Worm (Caenorhabditis elegans) whole organism, midembryonic: ENCODE data around the gene chil-17.

ENCODE experiments used
- T22C8.4 ChIP-seq: fragments of 200-800 bp; sonication (Bioruptor generic); IDR thresholded peaks from 2 replicates; pipeline ENCODE4 v1.3.6; 2022; ENCODE audit warnings: missing genetic modification characterization, missing compliant biosample characterization
- cog-1 ChIP-seq: sonication (generic microtip); optimal IDR thresholded peaks from 2 replicates; lab custom pipeline; 2016; ENCODE audit warnings: missing genetic modification characterization, missing compliant biosample characterization
- flt-1 ChIP-seq: fragments of 200-800 bp; sonication (Bioruptor generic); IDR thresholded peaks from 2 replicates; pipeline ENCODE4 v1.3.6; 2022; ENCODE audit warnings: missing genetic modification characterization, missing compliant biosample characterization
- klf-2 ChIP-seq: fragments of 200-800 bp; sonication (Bioruptor generic); conservative IDR thresholded peaks from 2 replicates; pipeline ENCODE4 v1.3.6; 2022; ENCODE audit warnings: missing genetic modification reagents, missing genetic modification characterization, missing compliant biosample characterization
- med-1 ChIP-seq: sonication (generic microtip); optimal IDR thresholded peaks from 2 replicates; lab custom pipeline; 2017; ENCODE audit warnings: missing genetic modification characterization, mild to moderate bottlenecking, missing compliant biosample characterization, antibody characterized with exemption, missing genetic modification reagents; ENCODE audit not compliant: insufficient read depth
- ref-1 ChIP-seq: fragments of 200-800 bp; sonication (Bioruptor generic); conservative IDR thresholded peaks from 2 replicates; pipeline ENCODE4 v1.3.6; 2022; ENCODE audit warnings: missing genetic modification reagents, missing genetic modification characterization, missing compliant biosample characterization
- tab-1 ChIP-seq: fragments of 200-800 bp; sonication (Bioruptor generic); IDR thresholded peaks from 2 replicates; pipeline ENCODE4 v1.3.6; 2022; ENCODE audit warnings: missing genetic modification characterization, missing compliant biosample characterization
- ztf-23 ChIP-seq: fragments of 200-800 bp; sonication (Bioruptor generic); IDR thresholded peaks from 2 replicates; pipeline ENCODE4 v1.3.6; 2022; ENCODE audit warnings: missing genetic modification reagents, missing genetic modification characterization, missing compliant biosample characterization
- ztf-29 ChIP-seq: fragments of 200-800 bp; sonication (Bioruptor generic); IDR thresholded peaks from 2 replicates; pipeline ENCODE4 v1.3.6; 2022; ENCODE audit warnings: missing genetic modification reagents, missing genetic modification characterization, missing compliant biosample characterization

Gene chil-17

DNA sequence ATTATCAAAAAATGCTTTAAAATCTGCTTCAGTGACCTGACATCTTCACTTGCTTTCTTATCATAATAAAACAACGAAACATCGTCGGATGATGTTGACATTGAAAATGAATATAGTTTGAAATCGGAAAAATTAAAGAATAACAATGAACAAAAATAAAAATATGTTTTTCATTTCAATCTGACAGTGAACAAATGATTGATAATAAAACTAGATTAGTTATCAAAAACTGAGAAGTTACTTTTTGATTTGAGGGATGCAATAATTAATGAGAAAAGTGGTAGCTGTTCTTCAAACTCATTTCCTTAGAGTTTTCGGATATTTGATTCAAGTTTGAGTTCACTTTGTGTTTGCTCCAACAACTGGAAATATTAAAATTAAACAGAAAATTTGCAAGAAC is 3.6 kb upstream of the chil-17 start, which contains the start of gene chil-15:
TSS of gene chil-15 (minus strand) at position 101 of the 400 bp plus-strand sequence.
- TF ChIP-seq med-1 (no peak), ztf-29 (no peak), tab-1 (no peak), flt-1 (GFP tag; lab: Robert Waterston, UW) (no peak), klf-2 (GFP tag; lab: Robert Waterston, UW) (no peak), cog-1 (tag; lab: Kevin White, UChicago) (no peak), ztf-23 (no peak), T22C8.4 (GFP tag; lab: Robert Waterston, UW) (no peak), ref-1 (GFP tag; lab: Robert Waterston, UW) (no peak)

DNA sequence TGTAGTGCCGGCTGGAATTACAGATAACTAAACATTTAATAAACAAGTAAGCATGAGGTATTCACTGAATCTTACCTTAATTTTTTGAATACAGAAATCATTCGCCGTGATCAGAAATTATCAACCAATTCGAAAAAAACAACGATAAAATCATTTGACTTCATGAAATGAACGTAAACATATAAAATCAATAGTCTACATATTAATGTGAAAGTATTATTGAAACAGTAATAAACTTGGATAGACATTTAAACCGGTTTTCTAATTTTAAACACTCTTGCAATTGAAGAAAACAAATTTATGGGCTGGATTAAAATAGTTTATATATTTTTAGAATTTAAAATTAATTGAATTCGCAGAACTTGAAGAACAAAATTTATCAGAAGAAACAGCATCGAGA is 1.9 kb upstream of the chil-17 start, which contains the start of gene chil-16:
TSS of gene chil-16 (minus strand) at position 101 of the 400 bp plus-strand sequence.
- TF ChIP-seq cog-1 (tag; lab: Kevin White, UChicago) (no peak), ref-1 (GFP tag; lab: Robert Waterston, UW) (no peak), flt-1 (GFP tag; lab: Robert Waterston, UW) (no peak), tab-1 (no peak), ztf-29 (no peak), ztf-23 (no peak), med-1 (no peak), klf-2 (GFP tag; lab: Robert Waterston, UW) (no peak), T22C8.4 (GFP tag; lab: Robert Waterston, UW) (no peak)

DNA sequence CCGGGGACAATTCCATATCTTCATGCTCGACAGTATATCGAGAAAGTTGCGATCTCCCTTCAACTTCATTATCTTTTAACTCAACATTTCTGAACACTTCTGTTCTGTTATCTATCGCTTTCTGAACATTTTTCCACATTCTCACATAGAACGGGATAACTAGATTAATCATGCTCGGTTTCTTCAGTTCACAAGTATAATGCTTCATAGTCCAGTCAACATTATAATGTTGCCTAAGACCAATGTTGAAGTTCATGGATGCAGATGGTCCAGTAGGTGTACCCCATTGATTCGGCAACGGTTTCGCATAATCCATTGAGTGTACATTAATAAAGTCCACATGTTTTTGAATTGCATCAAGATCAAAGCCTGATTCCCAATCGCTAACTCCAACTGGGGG is 1.1 kb downstream of the chil-17 start:
- TF ChIP-seq tab-1 (no peak), T22C8.4 (GFP tag; lab: Robert Waterston, UW) (no peak), ztf-29 (no peak), klf-2 (GFP tag; lab: Robert Waterston, UW) (no peak), cog-1 (tag; lab: Kevin White, UChicago) (no peak), ref-1 (GFP tag; lab: Robert Waterston, UW) (no peak), ztf-23 (no peak), flt-1 (GFP tag; lab: Robert Waterston, UW) (no peak), med-1 (no peak)

DNA sequence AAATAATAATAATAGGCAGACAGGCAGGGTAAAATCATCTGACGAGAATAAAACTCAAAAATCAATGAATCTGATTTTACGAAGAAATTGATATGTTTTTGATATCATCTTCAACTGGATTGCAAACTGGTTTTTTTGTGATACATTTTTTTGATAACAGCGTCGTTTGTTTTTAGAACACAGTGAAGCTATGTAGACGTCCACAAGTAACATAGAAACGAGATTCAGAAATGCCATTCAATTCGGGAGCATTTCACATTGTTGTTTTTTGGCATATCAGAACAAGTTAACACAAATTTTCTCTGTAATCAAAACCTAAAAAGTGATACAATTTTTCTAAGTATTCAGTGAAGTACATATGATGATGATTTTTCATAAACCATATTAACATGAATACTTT is 1.7 kb downstream of the chil-17 start, which contains the start of gene chil-13:
TSS of gene chil-13 (minus strand) at position 101 of the 400 bp plus-strand sequence.
- TF ChIP-seq med-1 (no peak), T22C8.4 (GFP tag; lab: Robert Waterston, UW) (no peak), ztf-23 (no peak), flt-1 (GFP tag; lab: Robert Waterston, UW) (no peak), ref-1 (GFP tag; lab: Robert Waterston, UW) (no peak), ztf-29 (no peak), tab-1 (no peak), klf-2 (GFP tag; lab: Robert Waterston, UW) (no peak), cog-1 (tag; lab: Kevin White, UChicago) (no peak)

DNA sequence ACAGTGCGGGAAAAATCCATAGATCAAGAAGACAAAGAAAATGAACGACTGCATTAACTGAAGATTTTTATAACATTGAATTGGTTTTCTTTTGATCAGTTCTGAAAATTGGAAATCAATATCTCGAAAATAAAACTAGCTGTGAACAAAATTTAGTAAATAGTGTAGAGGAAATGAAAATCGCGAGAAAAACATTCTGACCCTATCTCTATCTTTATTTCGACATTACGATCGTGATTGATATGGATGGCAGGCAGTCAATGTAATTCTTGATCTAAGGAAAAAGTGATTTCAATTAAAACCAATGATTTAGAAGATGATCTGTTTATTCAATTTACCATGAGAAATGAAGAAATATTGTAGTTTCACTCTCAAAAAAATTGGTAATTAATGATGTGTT is 4.0 kb downstream of the chil-17 start, which contains the start of gene kin-16:
TSS of gene kin-16 (minus strand) at position 101 of the 400 bp plus-strand sequence.
- no peak for TF ChIP-seq tab-1
- TF ChIP-seq klf-2 (GFP tag; lab: Robert Waterston, UW): no peak
- TF ChIP-seq cog-1 (tag; lab: Kevin White, UChicago): no peak
- TF ChIP-seq med-1: no peak
- TF ChIP-seq ztf-29: no peak
- no peak for TF ChIP-seq ref-1 (GFP tag; lab: Robert Waterston, UW)
- no peak for TF ChIP-seq ztf-23
- no peak for TF ChIP-seq T22C8.4 (GFP tag; lab: Robert Waterston, UW)

DNA sequence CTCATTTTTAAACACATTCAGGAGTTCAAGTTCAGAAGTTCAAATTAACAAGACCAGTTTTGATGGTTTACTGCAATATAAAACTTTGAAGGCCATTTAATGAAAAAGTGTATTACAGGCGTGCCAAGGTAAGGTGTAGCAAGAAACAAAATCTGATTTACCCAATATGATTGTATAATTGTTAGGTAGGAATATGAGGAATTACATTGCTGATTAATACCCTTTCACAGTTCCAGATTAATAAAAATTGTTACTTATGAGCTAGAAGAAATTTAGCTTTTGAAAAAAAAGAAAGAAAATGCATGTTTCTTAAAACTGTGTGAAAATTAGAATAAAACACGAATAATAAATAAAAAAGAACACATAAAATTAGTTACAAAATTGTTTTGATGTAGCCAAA is 6.4 kb downstream of the chil-17 start, which contains the start of gene kin-15:
TSS of gene kin-15 (minus strand) at position 101 of the 400 bp plus-strand sequence.
- TF ChIP-seq flt-1 (GFP tag; lab: Robert Waterston, UW): no peak
- TF ChIP-seq ztf-29: no peak
- no peak for TF ChIP-seq tab-1
- no peak for TF ChIP-seq T22C8.4 (GFP tag; lab: Robert Waterston, UW)
- TF ChIP-seq ref-1 (GFP tag; lab: Robert Waterston, UW): no peak
- no peak for TF ChIP-seq klf-2 (GFP tag; lab: Robert Waterston, UW)
- TF ChIP-seq ztf-23: no peak
- TF ChIP-seq cog-1 (tag; lab: Kevin White, UChicago): no peak
- TF ChIP-seq med-1: no peak

DNA sequence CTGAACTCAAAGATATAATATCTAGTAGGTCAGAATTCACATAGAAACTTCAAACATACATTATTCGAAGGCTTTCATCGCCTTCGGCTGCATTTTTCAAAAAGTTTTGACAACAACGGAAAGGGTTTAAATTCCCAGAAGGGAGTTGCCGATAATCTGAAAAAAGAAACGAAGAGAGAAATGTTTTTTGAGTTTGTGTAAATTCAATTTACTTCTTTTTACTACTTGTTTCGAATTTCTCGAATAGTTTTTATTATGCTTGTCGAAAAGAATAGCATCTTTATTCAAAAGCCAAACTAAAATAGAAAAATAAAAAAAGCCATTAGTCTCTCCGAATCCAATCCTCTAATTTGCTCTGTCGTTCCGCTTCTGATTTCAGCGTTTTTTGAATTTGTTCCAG is 8.8 kb downstream of the chil-17 start:
- TF ChIP-seq ztf-23: no peak
- no peak for TF ChIP-seq cog-1 (tag; lab: Kevin White, UChicago)
- no peak for TF ChIP-seq flt-1 (GFP tag; lab: Robert Waterston, UW)
- TF ChIP-seq T22C8.4 (GFP tag; lab: Robert Waterston, UW): no peak
- no peak for TF ChIP-seq tab-1
- no peak for TF ChIP-seq klf-2 (GFP tag; lab: Robert Waterston, UW)
- no peak for TF ChIP-seq ztf-29
- TF ChIP-seq med-1: no peak
- no peak for TF ChIP-seq ref-1 (GFP tag; lab: Robert Waterston, UW)

DNA sequence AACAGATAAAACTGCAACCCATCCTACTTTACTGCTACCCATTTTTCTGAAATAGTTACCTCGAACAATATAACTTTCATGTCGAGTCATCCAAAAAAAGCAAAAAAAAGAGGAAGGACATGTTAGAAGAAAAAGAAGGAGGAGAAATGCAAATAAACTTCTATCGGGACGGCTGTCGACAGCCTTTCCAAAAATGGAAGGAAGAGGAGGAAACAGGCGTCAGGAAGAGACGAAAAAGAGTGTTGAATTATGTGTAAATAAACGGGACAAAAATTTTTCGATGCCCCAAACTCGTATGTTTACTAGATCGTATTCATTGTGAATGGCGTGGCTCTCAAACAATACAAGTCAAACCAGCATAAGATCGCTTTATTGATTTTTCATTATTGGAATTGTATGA is 12.3 kb downstream of the chil-17 start, which contains the start of gene M176.5:
TSS of gene M176.5 (minus strand) at position 101 of the 400 bp plus-strand sequence.
- TF ChIP-seq tab-1 (no peak), ztf-29 (no peak), ztf-23 (no peak), T22C8.4 (GFP tag; lab: Robert Waterston, UW) (no peak), ref-1 (GFP tag; lab: Robert Waterston, UW) (no peak), klf-2 (GFP tag; lab: Robert Waterston, UW) (no peak), flt-1 (GFP tag; lab: Robert Waterston, UW) (no peak)

DNA sequence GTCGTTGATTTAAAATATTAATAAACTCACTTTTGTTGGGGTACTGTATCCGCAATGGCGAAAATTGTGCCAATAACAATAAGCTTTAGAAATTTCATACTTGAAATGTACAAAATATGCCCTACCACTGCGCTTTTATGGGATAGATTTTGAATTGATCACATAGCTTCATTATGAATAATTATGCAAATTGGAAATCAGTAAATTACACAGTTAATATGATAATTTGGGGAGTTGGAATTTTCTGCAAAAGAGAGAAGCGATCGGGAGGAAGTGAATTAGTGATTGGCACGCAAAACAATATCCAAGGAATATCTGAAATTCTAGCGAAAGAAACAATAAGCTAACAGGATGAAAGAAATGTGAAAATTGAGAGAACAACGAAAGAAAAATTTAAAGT is 13.9 kb downstream of the chil-17 start, which contains the start of gene M176.10:
TSS of gene M176.10 (minus strand) at position 101 of the 400 bp plus-strand sequence.
- TF ChIP-seq med-1 (no peak), ztf-29 (no peak), T22C8.4 (GFP tag; lab: Robert Waterston, UW) (no peak), klf-2 (GFP tag; lab: Robert Waterston, UW) (no peak), ref-1 (GFP tag; lab: Robert Waterston, UW) (no peak), cog-1 (tag; lab: Kevin White, UChicago) (no peak), ztf-23 (no peak)

DNA sequence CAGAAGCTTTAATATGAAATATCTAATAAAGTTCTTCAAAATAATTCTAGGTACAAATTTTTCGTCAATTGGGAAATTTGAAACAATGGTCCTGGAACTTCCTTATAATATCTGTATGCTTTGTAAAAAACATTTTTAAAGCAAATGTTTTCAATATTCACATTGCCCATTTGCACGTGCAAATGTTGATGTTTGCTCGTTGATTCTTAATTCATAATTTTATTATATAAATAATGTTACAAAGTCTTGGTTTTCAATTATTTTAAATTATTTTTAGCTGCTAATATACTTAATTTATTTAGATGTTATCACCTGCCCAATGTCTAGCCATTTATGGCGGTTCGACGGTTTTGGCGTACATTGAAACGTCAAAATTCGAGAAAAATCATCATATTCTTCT is 18.0 kb downstream of the chil-17 start, which contains the start of gene M176.11:
TSS of gene M176.11 (plus strand) at position 301 of the 400 bp plus-strand sequence.
- TF ChIP-seq ref-1 (GFP tag; lab: Robert Waterston, UW) (no peak), cog-1 (tag; lab: Kevin White, UChicago) (no peak), ztf-23 (no peak), flt-1 (GFP tag; lab: Robert Waterston, UW) (no peak)
